Worm (Caenorhabditis elegans) whole organism, L4 larva: ENCODE measurements around the gene C34H4.5.

ENCODE experiments used
- F10B5.3 ChIP-seq: sonication (generic microtip); optimal IDR thresholded peaks from 2 replicates; lab custom pipeline; 2016; ENCODE audit warnings: mild to moderate bottlenecking, missing genetic modification characterization, missing compliant biosample characterization
- F49E8.2 ChIP-seq: sonication (generic microtip); optimal IDR thresholded peaks from 2 replicates; lab custom pipeline; 2016; ENCODE audit warnings: missing compliant biosample characterization, mild to moderate bottlenecking, missing genetic modification characterization, borderline replicate concordance
- Y105C5A.15 ChIP-seq: fragments of 200-800 bp; sonication (Bioruptor generic); IDR thresholded peaks from 2 replicates; pipeline ENCODE4 v1.3.6; 2022; ENCODE audit warnings: missing genetic modification characterization, missing compliant biosample characterization
- Y48G9A.11 ChIP-seq: fragments of 200-800 bp; sonication (Bioruptor generic); IDR thresholded peaks from 2 replicates; pipeline ENCODE4 v1.3.6; 2022; ENCODE audit warnings: missing genetic modification reagents, missing genetic modification characterization, missing compliant biosample characterization
- aha-1 ChIP-seq: fragments of 150-350 bp; peaks from one replicate; lab custom pipeline; 2014; ENCODE audit warnings: missing biosample characterization, missing genetic modification characterization
- ceh-20 ChIP-seq: fragments of 200-800 bp; sonication (Bioruptor generic); IDR thresholded peaks from 2 replicates; pipeline ENCODE4 v1.3.6; 2022; ENCODE audit warnings: missing genetic modification reagents, missing genetic modification characterization, missing compliant biosample characterization
- ceh-44 ChIP-seq: fragments of 200-800 bp; sonication (Bioruptor generic); IDR thresholded peaks from 2 replicates; pipeline ENCODE4 v1.3.6; 2022; ENCODE audit warnings: missing genetic modification reagents, missing genetic modification characterization, missing compliant biosample characterization
- daf-16 ChIP-seq, 3 experiments: sonication (generic microtip); optimal IDR thresholded peaks; 2 replicates each; lab custom pipeline; 2016 to 2017; ENCODE audit warnings: missing genetic modification characterization in 3 of 3, missing genetic modification reagents in 3 of 3, mild to moderate bottlenecking in 2 of 3, missing compliant biosample characterization in 2 of 3, missing biosample characterization in 1 of 3, moderate library complexity in 1 of 3
- dmd-6 ChIP-seq: fragments of 200-800 bp; sonication (Bioruptor generic); IDR thresholded peaks from 2 replicates; pipeline ENCODE4 v1.3.6; 2022; ENCODE audit warnings: missing genetic modification reagents, missing genetic modification characterization, missing compliant biosample characterization
- dpl-1 ChIP-seq: fragments of 150-350 bp; optimal IDR thresholded peaks from 2 replicates; lab custom pipeline; 2014; ENCODE audit warnings: missing biosample characterization, missing genetic modification reagents, missing genetic modification characterization
- duxl-1 ChIP-seq: sonication (generic microtip); optimal IDR thresholded peaks from 2 replicates; lab custom pipeline; 2016; ENCODE audit warnings: mild to moderate bottlenecking, missing genetic modification characterization, moderate library complexity, missing compliant biosample characterization; ENCODE audit not compliant: poor library complexity
- fos-1 ChIP-seq: fragments of 150-350 bp; optimal IDR thresholded peaks from 2 replicates; lab custom pipeline; 2014; ENCODE audit warnings: missing biosample characterization, missing genetic modification characterization
- hlh-11 ChIP-seq: fragments of 200-800 bp; sonication (Bioruptor generic); optimal IDR thresholded peaks from 2 replicates; lab custom pipeline; 2018; ENCODE audit warnings: mild to moderate bottlenecking, missing genetic modification characterization, missing compliant biosample characterization
- lin-1 ChIP-seq: fragments of 200-800 bp; sonication (Bioruptor generic); IDR thresholded peaks from 2 replicates; pipeline ENCODE4 v1.3.6; 2022; ENCODE audit warnings: missing genetic modification reagents, missing genetic modification characterization, missing compliant biosample characterization
- lin-39 ChIP-seq: fragments of 150-350 bp; optimal IDR thresholded peaks from 2 replicates; lab custom pipeline; 2014; ENCODE audit warnings: missing biosample characterization, missing genetic modification reagents, missing genetic modification characterization
- madf-9 ChIP-seq: fragments of 200-800 bp; sonication (Bioruptor generic); conservative IDR thresholded peaks from 2 replicates; pipeline ENCODE4 v1.3.6; 2022; ENCODE audit warnings: missing genetic modification reagents, missing genetic modification characterization, missing compliant biosample characterization
- mdt-29 ChIP-seq: fragments of 200-800 bp; sonication (Bioruptor generic); IDR thresholded peaks from 2 replicates; pipeline ENCODE4 v1.3.6; 2022; ENCODE audit warnings: missing genetic modification reagents, missing genetic modification characterization, missing compliant biosample characterization
- nhr-10 ChIP-seq: fragments of 150-350 bp; optimal IDR thresholded peaks from 2 replicates; lab custom pipeline; 2014; ENCODE audit warnings: missing biosample characterization, missing genetic modification characterization
- nhr-237 ChIP-seq: sonication (generic microtip); optimal IDR thresholded peaks from 2 replicates; lab custom pipeline; 2017; ENCODE audit warnings: missing biosample characterization, missing genetic modification characterization
- nhr-25 ChIP-seq: sonication (generic microtip); optimal IDR thresholded peaks from 2 replicates; lab custom pipeline; 2017; ENCODE audit warnings: missing genetic modification characterization, mild to moderate bottlenecking, missing compliant biosample characterization, antibody characterized with exemption, moderate library complexity, borderline replicate concordance; ENCODE audit not compliant: insufficient read depth
- nhr-48 ChIP-seq: sonication (generic microtip); optimal IDR thresholded peaks from 2 replicates; lab custom pipeline; 2016; ENCODE audit warnings: mild to moderate bottlenecking, missing genetic modification characterization, missing compliant biosample characterization
- nhr-76 ChIP-seq: fragments of 150-350 bp; optimal IDR thresholded peaks from 2 replicates; lab custom pipeline; 2014; ENCODE audit warnings: missing biosample characterization, missing genetic modification characterization
- pqm-1 ChIP-seq: sonication (generic microtip); optimal IDR thresholded peaks from 2 replicates; lab custom pipeline; 2017; ENCODE audit warnings: missing biosample characterization, missing genetic modification characterization
- rbr-2 ChIP-seq: sonication (generic microtip); optimal IDR thresholded peaks from 2 replicates; lab custom pipeline; 2016; ENCODE audit warnings: missing genotype, missing genetic modification characterization, missing compliant biosample characterization
- saeg-2 ChIP-seq: fragments of 200-800 bp; sonication (Bioruptor generic); IDR thresholded peaks from 2 replicates; pipeline ENCODE4 v1.3.6; 2022; ENCODE audit warnings: missing genetic modification reagents, missing genetic modification characterization, missing compliant biosample characterization
- set-16 ChIP-seq: fragments of 200-800 bp; sonication (Bioruptor generic); IDR thresholded peaks from 2 replicates; pipeline ENCODE4 v1.3.6; 2022; ENCODE audit warnings: missing genetic modification reagents, missing genetic modification characterization, missing compliant biosample characterization
- snpc-4 ChIP-seq: fragments of 150-350 bp; optimal IDR thresholded peaks from 2 replicates; lab custom pipeline; 2014; ENCODE audit warnings: missing biosample characterization, missing genetic modification characterization
- spr-1 ChIP-seq: sonication (generic microtip); optimal IDR thresholded peaks from 2 replicates; lab custom pipeline; 2016; ENCODE audit warnings: mild to moderate bottlenecking, missing genetic modification characterization, missing compliant biosample characterization
- tra-1 ChIP-seq: fragments of 200-800 bp; sonication (Bioruptor generic); IDR thresholded peaks from 2 replicates; pipeline ENCODE4 v1.3.6; 2022; ENCODE audit warnings: missing genetic modification reagents, missing genetic modification characterization, missing compliant biosample characterization
- unc-130 ChIP-seq: sonication (generic microtip); optimal IDR thresholded peaks from 2 replicates; lab custom pipeline; 2016; ENCODE audit warnings: missing genetic modification reagents, missing genetic modification characterization, missing compliant biosample characterization
- unc-39 ChIP-seq: sonication (generic microtip); optimal IDR thresholded peaks from 2 replicates; lab custom pipeline; 2017; ENCODE audit warnings: missing biosample characterization, missing genetic modification characterization
- unc-62 ChIP-seq, 3 experiments: fragments of 150-350 bp in 1 of 3; sonication (generic microtip); optimal IDR thresholded peaks in 2 of 3; peaks in 1 of 3; 1 replicate in 1 of 3; 2 replicates in 2 of 3; lab custom pipeline; 2014 to 2017; ENCODE audit warnings: missing biosample characterization in 3 of 3, missing genetic modification characterization in 3 of 3, missing genetic modification reagents in 3 of 3, missing genotype in 1 of 3
- vab-7 ChIP-seq: fragments of 200-800 bp; sonication (Bioruptor generic); IDR thresholded peaks from 2 replicates; pipeline ENCODE4 v1.3.6; 2022; ENCODE audit warnings: missing genetic modification reagents, missing genetic modification characterization, missing compliant biosample characterization
- zip-2 ChIP-seq: fragments of 150-350 bp; optimal IDR thresholded peaks from 2 replicates; lab custom pipeline; 2014; ENCODE audit warnings: missing biosample characterization, missing genetic modification characterization

The C34H4.5 gene

ce11 chrIV:1595802-1596201 lies 45.8 kb upstream of the C34H4.5 start, which contains the start of gene npp-8 (continued):
- TF ChIP-seq tra-1 (GFP tag; lab: Robert Waterston, UW) (peak; percentile 60; the same call in 1 of the 2 replicates), nhr-237 (no peak), rbr-2 (tag; lab: Kevin White, UChicago) (peak; percentile 88), vab-7 (GFP tag; lab: Robert Waterston, UW) (peak; percentile 74), unc-130 (GFP tag; lab: Kevin White, UChicago) (peak; percentile 93), snpc-4 (tag; lab: Kevin White, UChicago) (no peak), spr-1 (peak; percentile 83)

DNA sequence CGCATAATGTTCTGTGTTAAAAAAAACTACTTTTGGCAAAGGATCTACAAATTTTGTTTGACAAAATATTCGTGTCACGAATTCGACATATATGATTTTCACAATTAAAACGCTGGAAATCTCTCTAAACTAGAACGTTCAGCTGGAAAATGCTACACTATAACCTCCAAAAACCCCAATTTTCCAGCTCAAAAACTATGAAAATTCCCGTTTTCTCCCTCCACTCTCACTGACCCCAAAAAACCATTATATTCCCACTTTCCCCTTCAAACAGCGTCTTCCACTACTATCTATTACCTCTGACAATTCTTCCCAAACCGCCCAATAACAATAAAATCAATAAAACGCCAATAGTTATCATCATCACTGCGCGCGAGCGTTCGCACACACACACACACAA lies 26.7 kb upstream of the C34H4.5 start, which contains the start of gene Y41D4B.14:
Gene Y41D4B.14, plus strand, starts transcription at position 301 of the 400 bp plus-strand sequence.
- TF ChIP-seq aha-1 (tag; lab: Kevin White, UChicago) (peak; percentile 0), F49E8.2 (tag; lab: Kevin White, UChicago) (no peak)

ce11 chrIV:1567577-1567976 lies 17.5 kb upstream of the C34H4.5 start:
- TF ChIP-seq saeg-2 (GFP tag; lab: Robert Waterston, UW), result no peak
- TF ChIP-seq nhr-76 (tag; lab: Kevin White, UChicago), result no peak
- no peak for TF ChIP-seq unc-62 (GFP tag; optimal IDR thresholded peaks at IDR 0.05 in 1 of 2; lab: Kevin White, UChicago)
- no peak for TF ChIP-seq unc-62 (tag; optimal IDR thresholded peaks at IDR 0.05; lab: Kevin White, UChicago)
- no peak for TF ChIP-seq dmd-6 (GFP tag; lab: Robert Waterston, UW)
- TF ChIP-seq Y48G9A.11 (GFP tag; lab: Robert Waterston, UW), result 0 out of 2 replicates have a peak, but pooled peaks have one; percentile 6
- TF ChIP-seq aha-1 (tag; lab: Kevin White, UChicago), result peak; percentile 83
- TF ChIP-seq duxl-1 (tag; lab: Kevin White, UChicago), result no peak
- TF ChIP-seq vab-7 (GFP tag; lab: Robert Waterston, UW), result no peak
- TF ChIP-seq unc-39 (tag; lab: Kevin White, UChicago), result no peak

- TF ChIP-seq rbr-2 (tag; lab: Kevin White, UChicago) (no peak), set-16 (GFP tag; lab: Robert Waterston, UW) (peak; percentile 90)
- TF ChIP-seq, all 104 proteins: peak for 1
These were observed 15.7 kb upstream of the C34H4.5 start for ce11 chrIV:1565725-1566124.

- TF ChIP-seq F10B5.3 (tag; lab: Kevin White, UChicago) (no peak), unc-62 (GFP tag; optimal IDR thresholded peaks at IDR 0.05 in 1 of 2; lab: Kevin White, UChicago) (peak in 1 of 2 experiments; percentile 91), unc-62 (tag; optimal IDR thresholded peaks at IDR 0.05; lab: Kevin White, UChicago) (no peak), daf-16 (GFP tag; optimal IDR thresholded peaks at IDR 0.05; lab: Kevin White, UChicago) (no peak), daf-16 (tag; optimal IDR thresholded peaks at IDR 0.05; lab: Kevin White, UChicago) (peak; percentile 34)
These were observed 13.6 kb upstream of the C34H4.5 start, which contains the start of gene Y41D4B.15 for ce11 chrIV:1563476-1564131. Y41D4B.15 (plus strand) TSS chrIV:1564081.

- TF ChIP-seq mdt-29 (no peak), nhr-48 (tag; lab: Kevin White, UChicago) (no peak), daf-16 (GFP tag; optimal IDR thresholded peaks at IDR 0.05; lab: Kevin White, UChicago) (no peak), daf-16 (tag; optimal IDR thresholded peaks at IDR 0.05; lab: Kevin White, UChicago) (peak; percentile 58), pqm-1 (tag; lab: Kevin White, UChicago) (peak; percentile 45), lin-1 (GFP tag; lab: Robert Waterston, UW) (no peak)
- TF ChIP-seq, all 104 proteins: peak for 2
These were observed 11.9 kb upstream of the C34H4.5 start, which contains the start of gene hpo-6 for ce11 chrIV:1561884-1562283. hpo-6 (plus strand) TSS chrIV:1562184.

DNA sequence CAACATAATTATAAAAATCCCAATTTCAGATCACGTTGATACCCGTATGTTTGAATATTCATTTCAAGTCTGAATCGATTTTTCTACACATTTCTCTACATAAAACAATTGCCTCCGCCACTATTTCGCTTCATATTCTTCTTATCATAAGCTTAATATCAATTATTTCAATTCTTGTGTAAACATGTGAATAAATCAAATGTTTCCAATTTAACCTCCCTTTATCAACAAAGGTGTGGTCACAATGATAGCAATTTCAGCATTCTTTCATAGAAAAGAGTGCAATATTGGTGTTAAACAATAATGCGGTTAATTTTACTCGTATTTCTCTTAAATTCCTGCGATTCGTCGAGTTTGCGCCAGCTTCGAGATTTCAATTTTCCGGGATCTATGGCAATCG lies 9.9 kb upstream of the C34H4.5 start, which contains the start of gene Y41D4B.17:
Gene Y41D4B.17, plus strand, starts transcription at position 174 of the 400 bp plus-strand sequence.
- TF ChIP-seq ceh-20 (GFP tag; lab: Robert Waterston, UW) (no peak), dpl-1 (no peak), nhr-25 (tag; lab: Kevin White, UChicago) (no peak), zip-2 (tag; lab: Kevin White, UChicago) (no peak), ceh-44 (GFP tag; lab: Robert Waterston, UW) (no peak), fos-1 (tag; lab: Kevin White, UChicago) (no peak), unc-130 (GFP tag; lab: Kevin White, UChicago) (no peak), nhr-10 (tag; lab: Kevin White, UChicago) (no peak), pqm-1 (tag; lab: Kevin White, UChicago) (peak; percentile 79), hlh-11 (peak; percentile 4), dmd-6 (GFP tag; lab: Robert Waterston, UW) (peak; percentile 7; the same call in 1 of the 2 replicates), daf-16 (GFP tag; optimal IDR thresholded peaks at IDR 0.05; lab: Kevin White, UChicago) (no peak), daf-16 (tag; optimal IDR thresholded peaks at IDR 0.05; lab: Kevin White, UChicago) (peak; percentile 76), madf-9 (GFP tag; lab: Robert Waterston, UW) (no peak), set-16 (GFP tag; lab: Robert Waterston, UW) (no peak), Y105C5A.15 (GFP tag; lab: Robert Waterston, UW) (no peak), lin-39 (no peak), unc-62 (GFP tag; optimal IDR thresholded peaks at IDR 0.05 in 1 of 2; lab: Kevin White, UChicago) (no peak), unc-62 (tag; optimal IDR thresholded peaks at IDR 0.05; lab: Kevin White, UChicago) (no peak)
